Fruit fly (Drosophila melanogaster) S2 (cell line): ENCODE results near the gene Nrg.

ENCODE experiments used
- CG8478 ChIP-seq: fragments of >200 bp; optimal IDR thresholded peaks from 2 replicates; lab custom pipeline; 2018
- CTCF ChIP-seq, 2 experiments: fragments of >200 bp; optimal IDR thresholded peaks; 2 replicates each; lab custom pipeline; 2018

- no peak for TF ChIP-seq CG8478 (lab: Kevin White, UChicago)
- TF ChIP-seq CTCF (optimal IDR thresholded peaks at IDR 0.05; lab: Kevin White, UChicago), result no peak
Measured at dm6 chrX:8579875-8580274, 62.7 kb downstream of the Nrg start.
